Fruit fly (Drosophila melanogaster) whole organism, embryonic: Measurements from ENCODE around the gene CG32712.

ENCODE experiments used
- Ada2b ChIP-seq: fragments of 200-800 bp; sonication (Bioruptor generic); IDR thresholded peaks from 2 replicates; pipeline ENCODE4 v1.3.6; 2022; ENCODE audit warnings: missing biosample characterization, missing genetic modification characterization
- Awh ChIP-seq: fragments of 200-800 bp; sonication (Bioruptor generic); IDR thresholded peaks from 2 replicates; pipeline ENCODE4, ENCODE4 v1.3.6; 2022; ENCODE audit warnings: missing biosample characterization, missing genetic modification characterization
- CG10321 ChIP-seq: fragments of 200-800 bp; sonication (Bioruptor generic); IDR thresholded peaks from 2 replicates; pipeline ENCODE4 v1.3.6; 2022; ENCODE audit warnings: missing biosample characterization, missing genetic modification characterization
- CG10431 ChIP-seq: fragments of 200-800 bp; sonication (Bioruptor generic); optimal IDR thresholded peaks from 3 replicates; lab custom pipeline; 2018; ENCODE audit warnings: missing biosample characterization, mild to moderate bottlenecking, missing genetic modification characterization
- CG12155 ChIP-seq: fragments of 200-800 bp; sonication (Bioruptor generic); optimal IDR thresholded peaks from 3 replicates; lab custom pipeline; 2016; ENCODE audit warnings: missing biosample characterization, missing genetic modification characterization
- CG13287 ChIP-seq: fragments of 200-800 bp; sonication (Bioruptor generic); IDR thresholded peaks from 2 replicates; pipeline ENCODE4 v1.3.6; 2022; ENCODE audit warnings: missing biosample characterization, missing genetic modification characterization; ENCODE audit not compliant: partially characterized antibody
- CG14965 ChIP-seq: fragments of 200-800 bp; sonication (Bioruptor generic); optimal IDR thresholded peaks from 2 replicates; lab custom pipeline; 2016; ENCODE audit warnings: missing biosample characterization, missing genetic modification characterization, borderline replicate concordance
- CG1529 ChIP-seq: fragments of 200-800 bp; sonication (Bioruptor generic); optimal IDR thresholded peaks from 3 replicates; lab custom pipeline; 2018; ENCODE audit warnings: missing biosample characterization, missing genetic modification characterization
- CG17385 ChIP-seq: fragments of 200-800 bp; sonication (Bioruptor generic); optimal IDR thresholded peaks from 3 replicates; lab custom pipeline; 2018; ENCODE audit warnings: missing biosample characterization, mild to moderate bottlenecking, missing genetic modification characterization
- CG30020 ChIP-seq: fragments of 200-800 bp; optimal IDR thresholded peaks from 2 replicates; lab custom pipeline; 2019; ENCODE audit warnings: missing biosample characterization, mild to moderate bottlenecking, missing genetic modification characterization, moderate library complexity
- CG30431 ChIP-seq: fragments of 200-800 bp; sonication (Bioruptor generic); optimal IDR thresholded peaks from 2 replicates; lab custom pipeline; 2017; ENCODE audit warnings: missing biosample characterization, missing genetic modification characterization
- CG3065 ChIP-seq: fragments of 200-800 bp; sonication (Bioruptor generic); optimal IDR thresholded peaks from 2 replicates; lab custom pipeline; 2016; ENCODE audit warnings: missing biosample characterization, missing genetic modification characterization
- CG31365 ChIP-seq: fragments of 200-800 bp; sonication (Bioruptor generic); optimal IDR thresholded peaks from 2 replicates; lab custom pipeline; 2018; ENCODE audit warnings: missing biosample characterization, mild to moderate bottlenecking, missing genetic modification characterization
- CG31388 ChIP-seq: fragments of 200-800 bp; sonication (Bioruptor generic); optimal IDR thresholded peaks from 2 replicates; lab custom pipeline; 2016; ENCODE audit warnings: missing biosample characterization, missing genetic modification characterization
- CG3163 ChIP-seq: fragments of 200-800 bp; sonication (Bioruptor generic); optimal IDR thresholded peaks from 3 replicates; lab custom pipeline; 2016; ENCODE audit warnings: missing biosample characterization, missing genetic modification characterization
- CG32532 ChIP-seq: fragments of 200-800 bp; sonication (Bioruptor generic); IDR thresholded peaks from 2 replicates; pipeline ENCODE4 v1.3.6; 2022; ENCODE audit warnings: missing biosample characterization, missing genetic modification characterization
- CG3281 ChIP-seq: fragments of 200-800 bp; sonication (Bioruptor generic); optimal IDR thresholded peaks from 3 replicates; lab custom pipeline; 2017; ENCODE audit warnings: missing biosample characterization, mild to moderate bottlenecking, missing genetic modification characterization
- CG43689 ChIP-seq: fragments of 200-800 bp; sonication (Bioruptor generic); IDR thresholded peaks from 2 replicates; pipeline ENCODE4 v1.3.6; 2022; ENCODE audit warnings: missing biosample characterization, missing genetic modification characterization
- CG4424 ChIP-seq: fragments of 200-800 bp; sonication (Bioruptor generic); optimal IDR thresholded peaks from 3 replicates; lab custom pipeline; 2016; ENCODE audit warnings: missing biosample characterization, missing genetic modification characterization
- CG6254 ChIP-seq: fragments of 200-800 bp; sonication (Bioruptor generic); optimal IDR thresholded peaks from 3 replicates; lab custom pipeline; 2017; ENCODE audit warnings: mild to moderate bottlenecking, missing biosample characterization, missing genetic modification reagents, missing genetic modification characterization
- CG6791 ChIP-seq: fragments of 200-800 bp; sonication (Bioruptor generic); IDR thresholded peaks from 3 replicates; pipeline ENCODE4 v1.3.6; 2022; ENCODE audit warnings: missing biosample characterization, missing genetic modification characterization; ENCODE audit not compliant: partially characterized antibody
- CG8290 ChIP-seq, 3 experiments: fragments of 200-800 bp; sonication (Bioruptor generic); optimal IDR thresholded peaks; 2 replicates each; lab custom pipeline; 2016 to 2019; ENCODE audit warnings: missing biosample characterization in 3 of 3, missing genetic modification characterization in 3 of 3, mild to moderate bottlenecking in 2 of 3, moderate library complexity in 1 of 3
- CG8765 ChIP-seq: fragments of 200-800 bp; sonication (Bioruptor generic); IDR thresholded peaks from 2 replicates; pipeline ENCODE4 v1.3.6; 2022; ENCODE audit warnings: missing biosample characterization, missing genetic modification characterization
- CG9215 ChIP-seq: fragments of 200-800 bp; sonication (Bioruptor generic); IDR thresholded peaks from 2 replicates; pipeline ENCODE4 v1.3.6; 2022; ENCODE audit warnings: missing biosample characterization, missing genetic modification characterization
- CTCF ChIP-seq: fragments of 200-800 bp; sonication (Bioruptor generic); optimal IDR thresholded peaks from 2 replicates; lab custom pipeline; 2017; ENCODE audit warnings: missing biosample characterization, mild to moderate bottlenecking, missing genetic modification characterization, moderate library complexity
- CkIIα-i1 ChIP-seq: fragments of 200-800 bp; sonication (Bioruptor generic); IDR thresholded peaks from 2 replicates; pipeline ENCODE4 v1.3.6; 2022; ENCODE audit warnings: missing biosample characterization, missing genetic modification characterization
- Fer1 ChIP-seq: fragments of 200-800 bp; sonication (Bioruptor generic); optimal IDR thresholded peaks from 2 replicates; lab custom pipeline; 2017; ENCODE audit warnings: missing biosample characterization, mild to moderate bottlenecking, missing genetic modification characterization
- Gsc ChIP-seq: fragments of 200-800 bp; sonication (Bioruptor generic); IDR thresholded peaks from 2 replicates; pipeline ENCODE4 v1.3.6; 2022; ENCODE audit warnings: missing biosample characterization, missing genetic modification characterization
- Hr39 ChIP-seq: fragments of >200 bp; optimal IDR thresholded peaks from 2 replicates; lab custom pipeline; 2017
- Lpt ChIP-seq: fragments of >200 bp; optimal IDR thresholded peaks from 2 replicates; lab custom pipeline; 2018; ENCODE audit warnings: missing biosample characterization, missing genetic modification characterization
- Mad ChIP-seq: fragments of 200-800 bp; sonication (Bioruptor generic); optimal IDR thresholded peaks from 2 replicates; lab custom pipeline; 2016; ENCODE audit warnings: missing biosample characterization, missing genetic modification characterization
- Max ChIP-seq: fragments of 200-800 bp; sonication (Bioruptor generic); optimal IDR thresholded peaks from 2 replicates; lab custom pipeline; 2016; ENCODE audit warnings: missing biosample characterization, mild to moderate bottlenecking, missing genetic modification characterization
- Mes4 ChIP-seq: fragments of 200-800 bp; sonication (Bioruptor generic); optimal IDR thresholded peaks from 2 replicates; lab custom pipeline; 2016; ENCODE audit warnings: missing biosample characterization, missing genetic modification characterization
- Nf-YB ChIP-seq: fragments of 200-800 bp; sonication (Bioruptor generic); optimal IDR thresholded peaks from 3 replicates; lab custom pipeline; 2019; ENCODE audit warnings: missing biosample characterization, mild to moderate bottlenecking, missing genetic modification characterization, moderate library complexity
- Nf-YC ChIP-seq: fragments of 200-800 bp; optimal IDR thresholded peaks from 3 replicates; lab custom pipeline; 2019; ENCODE audit warnings: missing biosample characterization, mild to moderate bottlenecking, missing genetic modification characterization, moderate library complexity
- Ptx1 ChIP-seq: fragments of 200-800 bp; sonication (Bioruptor generic); IDR thresholded peaks from 2 replicates; pipeline ENCODE4 v1.3.6; 2022; ENCODE audit warnings: missing biosample characterization, missing genetic modification characterization
- btn ChIP-seq: fragments of 200-800 bp; sonication (Bioruptor generic); optimal IDR thresholded peaks from 2 replicates; lab custom pipeline; 2016; ENCODE audit warnings: missing biosample characterization, missing genetic modification characterization
- cato ChIP-seq: fragments of 200-800 bp; sonication (Bioruptor generic); optimal IDR thresholded peaks from 2 replicates; lab custom pipeline; 2016; ENCODE audit warnings: missing biosample characterization, missing genetic modification characterization, borderline replicate concordance
- chm ChIP-seq: fragments of 200-800 bp; sonication (Bioruptor generic); IDR thresholded peaks from 2 replicates; pipeline ENCODE4 v1.3.6; 2022; ENCODE audit warnings: missing biosample characterization, missing genetic modification characterization
- corto ChIP-seq: fragments of 200-800 bp; sonication (Bioruptor generic); optimal IDR thresholded peaks from 2 replicates; lab custom pipeline; 2016; ENCODE audit warnings: missing biosample characterization, mild to moderate bottlenecking, missing genetic modification characterization, moderate library complexity
- eve ChIP-seq, 2 experiments: fragments of >200 bp; optimal IDR thresholded peaks; 2 replicates each; lab custom pipeline; 2017; ENCODE audit warnings: missing biosample characterization in 2 of 2, missing genetic modification characterization in 2 of 2
- grn ChIP-seq: fragments of 200-800 bp; sonication (Bioruptor generic); optimal IDR thresholded peaks from 3 replicates; lab custom pipeline; 2017; ENCODE audit warnings: missing biosample characterization, missing genetic modification characterization
- gt ChIP-seq: fragments of 200-800 bp; sonication (Bioruptor generic); IDR thresholded peaks from 2 replicates; pipeline ENCODE4 v1.3.6; 2022; ENCODE audit warnings: missing biosample characterization, missing genetic modification characterization
- p53 ChIP-seq: fragments of 200-800 bp; sonication (Bioruptor generic); optimal IDR thresholded peaks from 2 replicates; lab custom pipeline; 2016; ENCODE audit warnings: missing biosample characterization, missing genetic modification characterization
- sd ChIP-seq: fragments of 200-800 bp; sonication (Bioruptor generic); optimal IDR thresholded peaks from 3 replicates; lab custom pipeline; 2018; ENCODE audit warnings: missing biosample characterization, mild to moderate bottlenecking, missing genetic modification characterization, moderate library complexity
- sens-2 ChIP-seq: fragments of 200-800 bp; sonication (Bioruptor generic); IDR thresholded peaks from 2 replicates; pipeline ENCODE4 v1.3.6; 2022; ENCODE audit warnings: missing biosample characterization, missing genetic modification characterization
- slbo ChIP-seq: fragments of 200-800 bp; sonication (Bioruptor generic); IDR thresholded peaks from 2 replicates; pipeline ENCODE4 v1.3.6; 2022; ENCODE audit warnings: missing biosample characterization, missing genetic modification characterization
- slp2 ChIP-seq: fragments of 200-800 bp; sonication (Bioruptor generic); optimal IDR thresholded peaks from 2 replicates; lab custom pipeline; 2016; ENCODE audit warnings: missing biosample characterization, missing genetic modification characterization
- sr ChIP-seq: fragments of 200-800 bp; sonication (Bioruptor generic); IDR thresholded peaks from 3 replicates; pipeline ENCODE4 v1.3.6; 2022; ENCODE audit warnings: missing biosample characterization, missing genetic modification characterization
- unc-4 ChIP-seq: fragments of 200-800 bp; sonication (Bioruptor generic); IDR thresholded peaks from 2 replicates; pipeline ENCODE4 v1.3.6; 2022; ENCODE audit warnings: missing biosample characterization, missing genetic modification characterization; ENCODE audit not compliant: partially characterized antibody

The CG32712 gene

DNA sequence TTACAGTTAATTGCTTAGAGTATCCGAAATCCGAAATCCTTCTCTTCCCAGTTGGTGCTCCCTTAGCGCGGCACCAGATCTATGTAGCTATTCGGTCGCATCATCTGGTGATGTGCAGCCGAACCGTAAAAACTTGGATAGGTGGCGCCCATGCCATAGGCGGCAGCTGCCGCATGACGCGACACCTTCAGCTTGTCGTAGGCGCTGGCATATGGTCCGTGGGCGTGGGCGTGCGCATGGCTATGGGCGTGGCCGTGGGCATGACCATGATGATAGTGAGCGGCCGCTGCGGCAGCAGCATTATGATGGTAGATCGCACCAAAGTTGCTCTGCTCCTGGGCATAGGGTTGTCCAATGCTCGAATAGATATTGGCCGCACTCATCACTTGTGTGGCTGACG lies 14.6 kb upstream of the CG32712 start:
- no peak for TF ChIP-seq CG13287 (GFP tag; lab: Robert Waterston, UW)
- TF ChIP-seq corto (GFP tag; lab: Kevin White, UChicago) = no peak
- TF ChIP-seq btn = no peak
- no peak for TF ChIP-seq gt (GFP tag; lab: Robert Waterston, UW)
- peak; percentile 85 for TF ChIP-seq Hr39
- peak; percentile 61; the same call in 1 of the 3 replicates for TF ChIP-seq sr
- TF ChIP-seq CG31365 (tag; lab: Kevin White, UChicago) = no peak
- TF ChIP-seq CG14965 = no peak
- peak; percentile 57; the same call in 2 of the 3 replicates for TF ChIP-seq CG6791 (GFP tag; lab: Robert Waterston, UW)
- TF ChIP-seq CG31388 (GFP tag; lab: Kevin White, UChicago) = no peak
- no peak for TF ChIP-seq CG17385
- TF ChIP-seq chm (GFP tag; lab: Robert Waterston, UW) = no peak
- TF ChIP-seq sd (tag; lab: Kevin White, UChicago) = no peak
- TF ChIP-seq CTCF (GFP tag; lab: Kevin White, UChicago) = peak; percentile 60
- no peak for TF ChIP-seq Awh (GFP tag; lab: Robert Waterston, UW)
- no peak for TF ChIP-seq eve (GFP tag; optimal IDR thresholded peaks at IDR 0.05; lab: Kevin White, UChicago)
- peak; percentile 50 for TF ChIP-seq CG8290 (GFP tag; optimal IDR thresholded peaks at IDR 0.05; lab: Kevin White, UChicago)
- no peak for TF ChIP-seq CG8290 (tag; optimal IDR thresholded peaks at IDR 0.05; lab: Kevin White, UChicago)
- TF ChIP-seq Lpt (GFP tag; lab: Kevin White, UChicago) = no peak

DNA sequence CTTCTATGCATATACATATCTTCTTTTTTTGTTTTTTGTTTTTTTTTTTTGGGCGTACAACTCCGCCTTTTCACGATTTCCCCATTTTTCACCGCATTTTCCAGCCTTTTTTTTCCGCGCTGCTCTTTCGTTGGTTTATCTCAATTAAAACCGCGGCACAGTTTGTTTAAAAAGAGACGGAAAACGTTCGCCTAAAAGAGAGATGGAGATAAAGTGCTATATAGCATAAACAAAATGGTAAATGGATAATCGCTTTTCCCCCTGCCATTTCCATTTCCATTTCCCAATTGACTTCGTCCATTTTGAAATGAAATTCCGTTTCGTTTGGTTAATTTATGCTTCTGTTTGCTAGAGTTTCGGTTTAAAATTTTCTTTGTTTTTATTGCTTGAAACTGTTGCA lies 13.6 kb upstream of the CG32712 start:
- TF ChIP-seq Nf-YC (peak; percentile 50), Nf-YB (GFP tag; lab: Kevin White, UChicago) (peak; percentile 78), CkIIα-i1 (GFP tag; lab: Robert Waterston, UW) (no peak)
- TF ChIP-seq, all 482 proteins: peak for 2

DNA sequence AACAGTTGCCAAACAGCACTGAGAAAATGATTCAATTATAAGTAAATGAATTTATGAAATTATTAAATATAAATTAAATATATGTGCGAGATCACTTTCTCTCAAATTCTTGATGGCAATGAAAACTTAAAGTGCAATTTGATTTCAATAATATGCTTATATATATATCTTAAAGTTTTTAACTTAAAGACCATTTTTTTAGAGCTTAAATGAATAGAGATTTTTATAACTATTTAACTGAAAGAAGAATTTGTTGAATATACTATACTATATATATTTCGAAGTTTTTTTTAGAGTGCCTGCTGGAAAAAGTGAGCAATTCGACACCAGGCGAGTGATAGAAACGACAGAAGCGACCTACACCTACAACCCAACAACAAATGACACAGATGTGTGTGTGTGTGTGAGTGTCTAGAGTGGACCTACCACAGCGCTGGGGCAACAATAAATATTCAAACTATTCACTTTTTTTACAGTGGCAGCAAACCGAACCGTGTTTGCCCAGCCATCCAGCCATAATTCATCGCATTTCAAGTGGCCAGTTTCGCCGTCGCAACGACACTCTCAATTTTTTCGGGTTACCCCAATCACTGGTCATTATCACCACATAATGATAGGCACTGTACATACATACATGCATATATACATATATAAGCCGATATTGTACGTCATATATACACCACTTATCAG lies 11.4 kb upstream of the CG32712 start:
- TF ChIP-seq CG3163 = no peak
- no peak for TF ChIP-seq CG9215 (GFP tag; lab: Robert Waterston, UW)
- peak; percentile 12; the same call in 1 of the 2 replicates for TF ChIP-seq slbo
- no peak for TF ChIP-seq sens-2 (GFP tag; lab: Robert Waterston, UW)
- TF ChIP-seq CG10321 (GFP tag; lab: Robert Waterston, UW) = no peak
- no peak for TF ChIP-seq CG32532
- no peak for TF ChIP-seq Ada2b
- TF ChIP-seq p53 (GFP tag; lab: Kevin White, UChicago) = no peak
- no peak for TF ChIP-seq Mad (GFP tag; lab: Kevin White, UChicago)
- TF ChIP-seq CG30431 (GFP tag; lab: Kevin White, UChicago) = no peak
- no peak for TF ChIP-seq CG43689
- TF ChIP-seq unc-4 (GFP tag; lab: Robert Waterston, UW) = no peak
- no peak for TF ChIP-seq cato
- no peak for TF ChIP-seq Fer1 (GFP tag; lab: Kevin White, UChicago)
- TF ChIP-seq CG1529 = no peak
- TF ChIP-seq CG8765 (GFP tag; lab: Robert Waterston, UW) = no peak
- peak; percentile 2 for TF ChIP-seq CG12155 (GFP tag; lab: Kevin White, UChicago)
- peak; percentile 25 for TF ChIP-seq CG6254 (GFP tag; lab: Kevin White, UChicago)
- no peak for TF ChIP-seq CG3065 (GFP tag; lab: Kevin White, UChicago)
- TF ChIP-seq Ptx1 (GFP tag; lab: Robert Waterston, UW) = peak; percentile 67
- TF ChIP-seq CG10431 (GFP tag; lab: Kevin White, UChicago) = no peak
- TF ChIP-seq Gsc (GFP tag; lab: Robert Waterston, UW) = no peak
- TF ChIP-seq Max = no peak
- TF ChIP-seq grn (GFP tag; lab: Kevin White, UChicago) = no peak
- peak; percentile 49 for TF ChIP-seq CG4424
- TF ChIP-seq CG3281 (GFP tag; lab: Kevin White, UChicago) = peak; percentile 24
- peak; percentile 27 for TF ChIP-seq CG30020 (tag; lab: Kevin White, UChicago)
- no peak for TF ChIP-seq Mes4
- no peak for TF ChIP-seq slp2
